Fruit fly (Drosophila melanogaster) whole organism, embryonic: ENCODE data around the gene feo.

Source experiments
- Aef1 ChIP-seq: fragments of 200-800 bp; sonication (Bioruptor generic); IDR thresholded peaks from 3 replicates; pipeline ENCODE4 v1.3.6; 2022; ENCODE audit warnings: missing biosample characterization, missing genetic modification characterization
- Atf6 ChIP-seq: fragments of 200-800 bp; sonication (Bioruptor generic); IDR thresholded peaks from 2 replicates; pipeline ENCODE4 v1.3.6; 2022; ENCODE audit warnings: missing biosample characterization, missing genetic modification characterization
- CG10209 ChIP-seq: fragments of 200-800 bp; sonication (Bioruptor generic); optimal IDR thresholded peaks from 3 replicates; lab custom pipeline; 2017; ENCODE audit warnings: missing biosample characterization, mild to moderate bottlenecking, missing genetic modification characterization, missing genetic modification reagents
- CG11723 ChIP-seq: fragments of 200-800 bp; sonication (Bioruptor generic); optimal IDR thresholded peaks from 2 replicates; lab custom pipeline; 2017; ENCODE audit warnings: missing biosample characterization, mild to moderate bottlenecking, missing genetic modification characterization
- CG15514 ChIP-seq: fragments of 200-800 bp; sonication (Bioruptor generic); optimal IDR thresholded peaks from 3 replicates; lab custom pipeline; 2017; ENCODE audit warnings: missing biosample characterization, missing genetic modification characterization, mild to moderate bottlenecking, moderate library complexity, missing genetic modification reagents
- CG17328 ChIP-seq: fragments of 200-800 bp; sonication (Bioruptor generic); IDR thresholded peaks from 2 replicates; pipeline ENCODE4 v1.3.6; 2022; ENCODE audit warnings: missing biosample characterization, missing genetic modification characterization
- CG17612 ChIP-seq: fragments of 200-800 bp; sonication (Bioruptor generic); IDR thresholded peaks from 2 replicates; pipeline ENCODE4 v1.3.6; 2022; ENCODE audit warnings: missing biosample characterization, missing genetic modification characterization
- CG18476 ChIP-seq: fragments of 200-800 bp; sonication (Bioruptor generic); optimal IDR thresholded peaks from 2 replicates; lab custom pipeline; 2016; ENCODE audit warnings: missing biosample characterization, mild to moderate bottlenecking, missing genetic modification characterization
- CG2712 ChIP-seq: fragments of 200-800 bp; optimal IDR thresholded peaks from 3 replicates; lab custom pipeline; 2019; ENCODE audit warnings: missing biosample characterization, mild to moderate bottlenecking, missing genetic modification characterization, moderate library complexity
- CG30020 ChIP-seq: fragments of 200-800 bp; optimal IDR thresholded peaks from 2 replicates; lab custom pipeline; 2019; ENCODE audit warnings: missing biosample characterization, mild to moderate bottlenecking, missing genetic modification characterization, moderate library complexity
- CG3726 ChIP-seq: fragments of 200-800 bp; sonication (Bioruptor generic); IDR thresholded peaks from 3 replicates; pipeline ENCODE4, ENCODE4 v1.3.6; 2022; ENCODE audit warnings: missing biosample characterization, missing genetic modification characterization
- CG4282 ChIP-seq: fragments of 200-800 bp; sonication (Bioruptor generic); optimal IDR thresholded peaks from 2 replicates; lab custom pipeline; 2016; ENCODE audit warnings: missing biosample characterization, missing genetic modification characterization
- CG6254 ChIP-seq: fragments of 200-800 bp; sonication (Bioruptor generic); optimal IDR thresholded peaks from 3 replicates; lab custom pipeline; 2017; ENCODE audit warnings: mild to moderate bottlenecking, missing biosample characterization, missing genetic modification reagents, missing genetic modification characterization
- CG6854 ChIP-seq: fragments of 200-800 bp; sonication (Bioruptor generic); optimal IDR thresholded peaks from 3 replicates; lab custom pipeline; 2017; ENCODE audit warnings: missing biosample characterization, mild to moderate bottlenecking, missing genetic modification characterization
- CG7839 ChIP-seq: fragments of 200-800 bp; sonication (Bioruptor generic); optimal IDR thresholded peaks from 3 replicates; lab custom pipeline; 2018; ENCODE audit warnings: missing biosample characterization, mild to moderate bottlenecking, missing genetic modification characterization, moderate library complexity
- CG7987 ChIP-seq: fragments of 200-800 bp; sonication (Bioruptor generic); optimal IDR thresholded peaks from 2 replicates; lab custom pipeline; 2018; ENCODE audit warnings: missing biosample characterization, mild to moderate bottlenecking, missing genetic modification characterization, moderate library complexity
- CG8388 ChIP-seq: fragments of 200-800 bp; sonication (Bioruptor generic); optimal IDR thresholded peaks from 2 replicates; lab custom pipeline; 2019; ENCODE audit warnings: missing biosample characterization, mild to moderate bottlenecking, missing genetic modification characterization, moderate library complexity
- CG8478 ChIP-seq: fragments of >200 bp; optimal IDR thresholded peaks from 2 replicates; lab custom pipeline; 2018
- CG9932 ChIP-seq: fragments of 200-800 bp; sonication (Bioruptor generic); IDR thresholded peaks from 2 replicates; pipeline ENCODE4 v1.3.6; 2022; ENCODE audit warnings: missing biosample characterization, missing genetic modification characterization
- Elba2 ChIP-seq: fragments of 200-800 bp; sonication (Bioruptor generic); optimal IDR thresholded peaks from 3 replicates; lab custom pipeline; 2016; ENCODE audit warnings: missing biosample characterization, missing genetic modification characterization
- Ets97D ChIP-seq: fragments of 200-800 bp; sonication (Bioruptor generic); optimal IDR thresholded peaks from 3 replicates; lab custom pipeline; 2016; ENCODE audit warnings: missing biosample characterization, missing genetic modification characterization
- Fer2 ChIP-seq: fragments of 200-800 bp; sonication (Bioruptor generic); optimal IDR thresholded peaks from 2 replicates; lab custom pipeline; 2018; ENCODE audit warnings: missing biosample characterization, mild to moderate bottlenecking, missing genetic modification characterization, moderate library complexity
- HHEX ChIP-seq: fragments of 200-800 bp; sonication (Bioruptor generic); optimal IDR thresholded peaks from 3 replicates; lab custom pipeline; 2017; ENCODE audit warnings: missing biosample characterization, mild to moderate bottlenecking, missing genetic modification characterization, missing genetic modification reagents
- Hr3 ChIP-seq: fragments of 200-800 bp; sonication (Bioruptor generic); optimal IDR thresholded peaks from 3 replicates; lab custom pipeline; 2016; ENCODE audit warnings: missing biosample characterization, missing genetic modification characterization
- Hsf ChIP-seq: fragments of 200-800 bp; sonication (Bioruptor generic); optimal IDR thresholded peaks from 3 replicates; lab custom pipeline; 2016; ENCODE audit warnings: missing biosample characterization, missing genetic modification characterization
- Poxn ChIP-seq: fragments of 200-800 bp; sonication (Bioruptor generic); IDR thresholded peaks from 2 replicates; pipeline ENCODE4 v1.3.6; 2022; ENCODE audit warnings: missing biosample characterization, missing genetic modification characterization
- TFAM ChIP-seq: fragments of 200-800 bp; sonication (Bioruptor generic); optimal IDR thresholded peaks from 2 replicates; lab custom pipeline; 2017; ENCODE audit warnings: missing biosample characterization, missing genetic modification characterization, inconsistent platforms
- amos ChIP-seq: fragments of 200-800 bp; sonication (Bioruptor generic); IDR thresholded peaks from 2 replicates; pipeline ENCODE4 v1.3.6; 2022; ENCODE audit warnings: missing biosample characterization, missing genetic modification characterization; ENCODE audit not compliant: partially characterized antibody
- ash1 ChIP-seq: fragments of 200-800 bp; sonication (Bioruptor generic); optimal IDR thresholded peaks from 2 replicates; lab custom pipeline; 2018; ENCODE audit warnings: missing biosample characterization, mild to moderate bottlenecking, missing genetic modification characterization
- cato ChIP-seq: fragments of 200-800 bp; sonication (Bioruptor generic); optimal IDR thresholded peaks from 2 replicates; lab custom pipeline; 2016; ENCODE audit warnings: missing biosample characterization, missing genetic modification characterization, borderline replicate concordance
- dysf ChIP-seq: fragments of 200-800 bp; sonication (Bioruptor generic); IDR thresholded peaks from 3 replicates; pipeline ENCODE4 v1.3.6; 2022; ENCODE audit warnings: missing biosample characterization, missing genetic modification characterization
- emc ChIP-seq: fragments of 200-800 bp; sonication (Bioruptor generic); optimal IDR thresholded peaks from 2 replicates; lab custom pipeline; 2016; ENCODE audit warnings: missing biosample characterization, missing genetic modification characterization
- ems ChIP-seq: fragments of 200-800 bp; sonication (Bioruptor generic); optimal IDR thresholded peaks from 3 replicates; lab custom pipeline; 2016; ENCODE audit warnings: missing biosample characterization, missing genetic modification characterization
- en ChIP-seq: fragments of 200-800 bp; sonication (Bioruptor generic); optimal IDR thresholded peaks from 2 replicates; lab custom pipeline; 2016; ENCODE audit warnings: missing biosample characterization, missing genetic modification characterization
- gcm2 ChIP-seq: fragments of 200-800 bp; sonication (Bioruptor generic); optimal IDR thresholded peaks from 2 replicates; lab custom pipeline; 2016; ENCODE audit warnings: missing biosample characterization, missing genetic modification characterization
- gem ChIP-seq: fragments of 200-800 bp; sonication (Bioruptor generic); optimal IDR thresholded peaks from 2 replicates; lab custom pipeline; 2019; ENCODE audit warnings: missing biosample characterization, mild to moderate bottlenecking, missing genetic modification characterization, moderate library complexity
- gro ChIP-seq: fragments of 200-800 bp; sonication (Bioruptor generic); optimal IDR thresholded peaks from 2 replicates; lab custom pipeline; 2016; ENCODE audit warnings: missing biosample characterization, missing genetic modification characterization
- inv ChIP-seq: fragments of 200-800 bp; sonication (Bioruptor generic); IDR thresholded peaks from 2 replicates; pipeline ENCODE4 v1.3.6; 2022; ENCODE audit warnings: missing biosample characterization, missing genetic modification characterization; ENCODE audit not compliant: partially characterized antibody
- jumu ChIP-seq: fragments of 200-800 bp; sonication (Bioruptor generic); optimal IDR thresholded peaks from 3 replicates; lab custom pipeline; 2016; ENCODE audit warnings: missing biosample characterization, missing genetic modification characterization
- lmd ChIP-seq: fragments of 200-800 bp; sonication (Bioruptor generic); IDR thresholded peaks from 2 replicates; pipeline ENCODE4 v1.3.6; 2022; ENCODE audit warnings: missing biosample characterization, missing genetic modification characterization
- luna ChIP-seq: fragments of 200-800 bp; sonication (Bioruptor generic); optimal IDR thresholded peaks from 2 replicates; lab custom pipeline; 2016; ENCODE audit warnings: missing biosample characterization, missing genetic modification characterization
- nau ChIP-seq: fragments of 200-800 bp; sonication (Bioruptor generic); optimal IDR thresholded peaks from 3 replicates; lab custom pipeline; 2017; ENCODE audit warnings: missing biosample characterization, mild to moderate bottlenecking, missing genetic modification characterization, missing genetic modification reagents
- prd ChIP-seq, 3 experiments: fragments of >200 bp in 2 of 3; fragments of 200-800 bp in 1 of 3; sonication (Bioruptor generic) in 1 of 3; optimal IDR thresholded peaks in 2 of 3; IDR thresholded peaks in 1 of 3; 2 replicates in 2 of 3; 3 replicates in 1 of 3; pipeline versions ENCODE4 v1.3.6 to Lab custom; 2017 to 2022; ENCODE audit warnings: missing biosample characterization in 1 of 3, missing genetic modification characterization in 1 of 3
- psq ChIP-seq: fragments of 200-800 bp; sonication (Bioruptor generic); optimal IDR thresholded peaks from 2 replicates; lab custom pipeline; 2017; ENCODE audit warnings: missing biosample characterization, missing genetic modification characterization
- sens-2 ChIP-seq: fragments of 200-800 bp; sonication (Bioruptor generic); IDR thresholded peaks from 2 replicates; pipeline ENCODE4 v1.3.6; 2022; ENCODE audit warnings: missing biosample characterization, missing genetic modification characterization
- seq ChIP-seq: fragments of 200-800 bp; sonication (Bioruptor generic); IDR thresholded peaks from 2 replicates; pipeline ENCODE4 v1.3.6; 2022; ENCODE audit warnings: missing biosample characterization, missing genetic modification characterization
- sim ChIP-seq: fragments of 200-800 bp; sonication (Bioruptor generic); IDR thresholded peaks from 2 replicates; pipeline ENCODE4 v1.3.6; 2022; ENCODE audit warnings: missing biosample characterization, missing genetic modification characterization
- sna ChIP-seq: fragments of 200-800 bp; sonication (Bioruptor generic); IDR thresholded peaks from 2 replicates; pipeline ENCODE4 v1.3.6; 2022; ENCODE audit warnings: missing biosample characterization, missing genetic modification characterization; ENCODE audit not compliant: partially characterized antibody
- twi ChIP-seq: fragments of 200-800 bp; optimal IDR thresholded peaks from 2 replicates; lab custom pipeline; 2019; ENCODE audit warnings: missing biosample characterization, mild to moderate bottlenecking, missing genetic modification characterization, moderate library complexity

Gene feo

dm6 chrX:10822678-10823440 lies 31.8 kb downstream of the feo start (continued):
- TF ChIP-seq inv (GFP tag; lab: Robert Waterston, UW) (no peak), ash1 (GFP tag; lab: Kevin White, UChicago) (no peak), sna (GFP tag; lab: Robert Waterston, UW) (no peak), amos (GFP tag; lab: Robert Waterston, UW) (no peak), sens-2 (no peak), CG17612 (GFP tag; lab: Robert Waterston, UW) (no peak), Elba2 (GFP tag; lab: Kevin White, UChicago) (no peak), CG8478 (no peak), cato (GFP tag; lab: Kevin White, UChicago) (no peak), TFAM (GFP tag; lab: Kevin White, UChicago) (no peak), en (GFP tag; lab: Kevin White, UChicago) (no peak), gem (tag; lab: Kevin White, UChicago) (peak; percentile 89), CG7987 (GFP tag; lab: Kevin White, UChicago) (no peak), gcm2 (GFP tag; lab: Kevin White, UChicago) (no peak), Atf6 (GFP tag; lab: Robert Waterston, UW) (peak; percentile 26; the same call in 1 of the 2 replicates), luna (GFP tag; lab: Kevin White, UChicago) (no peak), emc (GFP tag; lab: Kevin White, UChicago) (no peak), psq (GFP tag; lab: Kevin White, UChicago) (no peak), Aef1 (GFP tag; lab: Robert Waterston, UW) (no peak), nau (peak; percentile 29), Hsf (GFP tag; lab: Kevin White, UChicago) (peak; percentile 66), CG6854 (GFP tag; lab: Kevin White, UChicago) (peak; percentile 61), Poxn (GFP tag; lab: Robert Waterston, UW) (no peak), ems (peak; percentile 0), CG4282 (GFP tag; lab: Kevin White, UChicago) (no peak), CG8388 (peak; percentile 100), seq (GFP tag; lab: Robert Waterston, UW) (no peak), jumu (GFP tag; lab: Kevin White, UChicago) (peak; percentile 32), CG11723 (GFP tag; lab: Kevin White, UChicago) (no peak), CG6254 (GFP tag; lab: Kevin White, UChicago) (peak; percentile 68), CG3726 (no peak), twi (tag; lab: Kevin White, UChicago) (peak; percentile 79), lmd (peak; percentile 65), CG15514 (peak; percentile 26), Fer2 (tag; lab: Kevin White, UChicago) (peak; percentile 33), CG10209 (peak; percentile 75), Hr3 (peak; percentile 58), HHEX (GFP tag; lab: Kevin White, UChicago) (peak; percentile 47), CG7839 (tag; lab: Kevin White, UChicago) (peak; percentile 76), dysf (GFP tag; lab: Robert Waterston, UW) (peak; percentile 45; the same call in 2 of the 3 replicates), gro (GFP tag; lab: Kevin White, UChicago) (no peak), CG17328 (GFP tag; lab: Robert Waterston, UW) (peak; percentile 72), CG2712 (peak; percentile 87), Ets97D (GFP tag; lab: Kevin White, UChicago) (no peak), CG30020 (peak; percentile 11), CG9932 (GFP tag; lab: Robert Waterston, UW) (0 out of 2 replicates have a peak, but pooled peaks have one; percentile 9), CG18476 (peak; percentile 71), prd (optimal IDR thresholded peaks at IDR 0.05; lab: Kevin White, UChicago) (no peak), prd (GFP tag; IDR thresholded peaks at IDR 0.05; lab: Robert Waterston, UW) (peak; percentile 82), sim (no peak)
